Fruit fly (Drosophila melanogaster) whole organism, embryonic: ENCODE measurements around the gene CG9626.

Experiments used
- Atf-2 ChIP-seq: fragments of 200-800 bp; sonication (Bioruptor generic); optimal IDR thresholded peaks from 2 replicates; lab custom pipeline; 2016; ENCODE audit warnings: missing biosample characterization, missing genetic modification characterization
- CG11247 ChIP-seq: fragments of 200-800 bp; sonication (Bioruptor generic); IDR thresholded peaks from 2 replicates; pipeline ENCODE4 v1.3.6; 2022; ENCODE audit warnings: missing biosample characterization, missing genetic modification characterization
- CG12391 ChIP-seq: fragments of 200-800 bp; sonication (Bioruptor generic); optimal IDR thresholded peaks from 3 replicates; lab custom pipeline; 2018; ENCODE audit warnings: missing biosample characterization, mild to moderate bottlenecking, missing genetic modification characterization, moderate library complexity
- CG13287 ChIP-seq: fragments of 200-800 bp; sonication (Bioruptor generic); IDR thresholded peaks from 2 replicates; pipeline ENCODE4 v1.3.6; 2022; ENCODE audit warnings: missing biosample characterization, missing genetic modification characterization; ENCODE audit not compliant: partially characterized antibody
- CG14014 ChIP-seq: fragments of 200-800 bp; sonication (Bioruptor generic); IDR thresholded peaks from 2 replicates; pipeline ENCODE4 v1.3.6; 2022; ENCODE audit warnings: missing biosample characterization, missing genetic modification characterization
- CG15479 ChIP-seq: fragments of 200-800 bp; sonication (Bioruptor generic); optimal IDR thresholded peaks from 3 replicates; lab custom pipeline; 2019; ENCODE audit warnings: missing biosample characterization, mild to moderate bottlenecking, missing genetic modification characterization, moderate library complexity
- CG1603 ChIP-seq: fragments of 200-800 bp; sonication (Bioruptor generic); optimal IDR thresholded peaks from 2 replicates; lab custom pipeline; 2019; ENCODE audit warnings: missing biosample characterization, mild to moderate bottlenecking, missing genetic modification characterization, moderate library complexity
- CG17385 ChIP-seq: fragments of 200-800 bp; sonication (Bioruptor generic); optimal IDR thresholded peaks from 3 replicates; lab custom pipeline; 2018; ENCODE audit warnings: missing biosample characterization, mild to moderate bottlenecking, missing genetic modification characterization
- CG17612 ChIP-seq: fragments of 200-800 bp; sonication (Bioruptor generic); IDR thresholded peaks from 2 replicates; pipeline ENCODE4 v1.3.6; 2022; ENCODE audit warnings: missing biosample characterization, missing genetic modification characterization
- CG18262 ChIP-seq: fragments of 200-800 bp; optimal IDR thresholded peaks from 3 replicates; lab custom pipeline; 2019; ENCODE audit warnings: missing biosample characterization, mild to moderate bottlenecking, missing genetic modification characterization, moderate library complexity
- CG2120 ChIP-seq: fragments of 200-800 bp; sonication (Bioruptor generic); optimal IDR thresholded peaks from 3 replicates; lab custom pipeline; 2016; ENCODE audit warnings: missing biosample characterization, missing genetic modification characterization
- CG2678 ChIP-seq: fragments of 200-800 bp; sonication (Bioruptor generic); optimal IDR thresholded peaks from 3 replicates; lab custom pipeline; 2019; ENCODE audit warnings: missing biosample characterization, mild to moderate bottlenecking, missing genetic modification characterization, moderate library complexity
- CG34376 ChIP-seq: fragments of 200-800 bp; sonication (Bioruptor generic); optimal IDR thresholded peaks from 2 replicates; lab custom pipeline; 2018; ENCODE audit warnings: missing biosample characterization, mild to moderate bottlenecking, missing genetic modification characterization
- CG34422 ChIP-seq: fragments of 200-800 bp; sonication (Bioruptor generic); IDR thresholded peaks from 3 replicates; pipeline ENCODE4 v1.3.6; 2022; ENCODE audit warnings: missing biosample characterization, missing genetic modification characterization
- CG42726 ChIP-seq: fragments of 200-800 bp; sonication (Bioruptor generic); IDR thresholded peaks from 2 replicates; pipeline ENCODE4 v1.3.6; 2022; ENCODE audit warnings: missing biosample characterization, missing genetic modification characterization; ENCODE audit not compliant: partially characterized antibody
- CG7839 ChIP-seq: fragments of 200-800 bp; sonication (Bioruptor generic); optimal IDR thresholded peaks from 3 replicates; lab custom pipeline; 2018; ENCODE audit warnings: missing biosample characterization, mild to moderate bottlenecking, missing genetic modification characterization, moderate library complexity
- CG7987 ChIP-seq: fragments of 200-800 bp; sonication (Bioruptor generic); optimal IDR thresholded peaks from 2 replicates; lab custom pipeline; 2018; ENCODE audit warnings: missing biosample characterization, mild to moderate bottlenecking, missing genetic modification characterization, moderate library complexity
- CG8281 ChIP-seq: fragments of 200-800 bp; sonication (Bioruptor generic); optimal IDR thresholded peaks from 2 replicates; lab custom pipeline; 2018; ENCODE audit warnings: missing biosample characterization, mild to moderate bottlenecking, missing genetic modification characterization, moderate library complexity
- D19A ChIP-seq: fragments of 200-800 bp; optimal IDR thresholded peaks from 3 replicates; lab custom pipeline; 2019; ENCODE audit warnings: missing biosample characterization, mild to moderate bottlenecking, missing genetic modification characterization, moderate library complexity
- Ets65A ChIP-seq: fragments of 200-800 bp; sonication (Bioruptor generic); peaks from one replicate; lab custom pipeline; 2016; ENCODE audit warnings: missing biosample characterization, missing genetic modification characterization
- Fer3 ChIP-seq: fragments of 200-800 bp; sonication (Bioruptor generic); optimal IDR thresholded peaks from 2 replicates; lab custom pipeline; 2018; ENCODE audit warnings: missing biosample characterization, mild to moderate bottlenecking, missing genetic modification characterization, moderate library complexity
- HmgZ ChIP-seq: fragments of 200-800 bp; sonication (Bioruptor generic); optimal IDR thresholded peaks from 2 replicates; lab custom pipeline; 2018; ENCODE audit warnings: missing biosample characterization, mild to moderate bottlenecking, missing genetic modification characterization
- MBD-R2 ChIP-seq: fragments of 200-800 bp; sonication (Bioruptor generic); IDR thresholded peaks from 2 replicates; pipeline ENCODE4 v1.3.6; 2022; ENCODE audit warnings: missing biosample characterization, missing genetic modification characterization
- Med ChIP-seq: fragments of 200-800 bp; sonication (Bioruptor generic); peaks from one replicate; lab custom pipeline; 2016; ENCODE audit warnings: missing biosample characterization, missing genetic modification characterization, mild to moderate bottlenecking, inconsistent platforms, moderate library complexity
- NFAT ChIP-seq: fragments of 200-800 bp; sonication (Bioruptor generic); IDR thresholded peaks from 2 replicates; pipeline ENCODE4 v1.3.6; 2022; ENCODE audit warnings: missing biosample characterization, missing genetic modification characterization
- Pdp1 ChIP-seq, 2 experiments: fragments of 200-800 bp; sonication (Bioruptor generic); optimal IDR thresholded peaks; 3 replicates each; lab custom pipeline; 2016; ENCODE audit warnings: missing biosample characterization in 2 of 2, missing genetic modification characterization in 2 of 2, mild to moderate bottlenecking in 1 of 2, moderate library complexity in 1 of 2
- Sin3A ChIP-seq: fragments of >200 bp; optimal IDR thresholded peaks from 2 replicates; lab custom pipeline; 2018
- Xbp1 ChIP-seq: fragments of 200-800 bp; sonication (Bioruptor generic); optimal IDR thresholded peaks from 3 replicates; lab custom pipeline; 2016; ENCODE audit warnings: missing biosample characterization, mild to moderate bottlenecking, missing genetic modification characterization
- al ChIP-seq: fragments of 200-800 bp; sonication (Bioruptor generic); IDR thresholded peaks from 2 replicates; pipeline ENCODE4 v1.3.6; 2022; ENCODE audit warnings: missing biosample characterization, missing genetic modification characterization
- bigmax ChIP-seq: fragments of 200-800 bp; sonication (Bioruptor generic); optimal IDR thresholded peaks from 2 replicates; lab custom pipeline; 2018; ENCODE audit warnings: missing biosample characterization, mild to moderate bottlenecking, missing genetic modification characterization
- cas ChIP-seq: fragments of 200-800 bp; sonication (Bioruptor generic); IDR thresholded peaks from 2 replicates; pipeline ENCODE4 v1.3.6; 2022; ENCODE audit warnings: missing biosample characterization, missing genetic modification characterization
- gce ChIP-seq: fragments of 200-800 bp; sonication (Bioruptor generic); IDR thresholded peaks from 3 replicates; pipeline ENCODE4 v1.3.6; 2022; ENCODE audit warnings: missing biosample characterization, missing genetic modification characterization
- grau ChIP-seq: fragments of 200-800 bp; optimal IDR thresholded peaks from 3 replicates; lab custom pipeline; 2019; ENCODE audit warnings: missing biosample characterization, mild to moderate bottlenecking, missing genetic modification characterization, moderate library complexity
- hkb ChIP-seq, 2 experiments: fragments of 200-800 bp in 1 of 2; fragments of >200 bp in 1 of 2; sonication (Bioruptor generic) in 1 of 2; IDR thresholded peaks in 1 of 2; optimal IDR thresholded peaks in 1 of 2; 2 replicates each; pipeline versions ENCODE4 v1.3.6 to Lab custom; 2017 to 2022; ENCODE audit warnings: missing biosample characterization in 1 of 2, missing genetic modification characterization in 1 of 2
- jigr1 ChIP-seq: fragments of 200-800 bp; sonication (Bioruptor generic); IDR thresholded peaks from 3 replicates; pipeline ENCODE4 v1.3.6; 2022; ENCODE audit warnings: missing biosample characterization, missing genetic modification characterization
- nom ChIP-seq: fragments of 200-800 bp; sonication (Bioruptor generic); optimal IDR thresholded peaks from 2 replicates; lab custom pipeline; 2017; ENCODE audit warnings: missing biosample characterization, missing genetic modification characterization, mild to moderate bottlenecking, moderate library complexity, missing genetic modification reagents
- peb ChIP-seq: fragments of 200-800 bp; sonication (Bioruptor generic); IDR thresholded peaks from 2 replicates; pipeline ENCODE4 v1.3.6; 2022; ENCODE audit warnings: missing biosample characterization, missing genetic modification characterization
- pzg ChIP-seq: fragments of 200-800 bp; sonication (Bioruptor generic); optimal IDR thresholded peaks from 3 replicates; lab custom pipeline; 2018; ENCODE audit warnings: missing biosample characterization, mild to moderate bottlenecking, missing genetic modification characterization, moderate library complexity
- row ChIP-seq: fragments of 200-800 bp; sonication (Bioruptor generic); IDR thresholded peaks from 3 replicates; pipeline ENCODE4 v1.3.6; 2022; ENCODE audit warnings: missing biosample characterization, missing genetic modification characterization
- slbo ChIP-seq: fragments of 200-800 bp; sonication (Bioruptor generic); IDR thresholded peaks from 2 replicates; pipeline ENCODE4 v1.3.6; 2022; ENCODE audit warnings: missing biosample characterization, missing genetic modification characterization
- slp2 ChIP-seq: fragments of 200-800 bp; sonication (Bioruptor generic); optimal IDR thresholded peaks from 2 replicates; lab custom pipeline; 2016; ENCODE audit warnings: missing biosample characterization, missing genetic modification characterization
- sna ChIP-seq: fragments of 200-800 bp; sonication (Bioruptor generic); IDR thresholded peaks from 2 replicates; pipeline ENCODE4 v1.3.6; 2022; ENCODE audit warnings: missing biosample characterization, missing genetic modification characterization; ENCODE audit not compliant: partially characterized antibody
- so ChIP-seq: fragments of 200-800 bp; sonication (Bioruptor generic); IDR thresholded peaks from 3 replicates; pipeline ENCODE4 v1.3.6; 2022; ENCODE audit warnings: missing biosample characterization, missing genetic modification characterization
- sob ChIP-seq: fragments of 200-800 bp; sonication (Bioruptor generic); IDR thresholded peaks from 2 replicates; pipeline ENCODE4 v1.3.6; 2022; ENCODE audit warnings: missing biosample characterization, missing genetic modification characterization
- sug ChIP-seq: fragments of 200-800 bp; optimal IDR thresholded peaks from 2 replicates; lab custom pipeline; 2019; ENCODE audit warnings: missing biosample characterization, mild to moderate bottlenecking, missing genetic modification characterization, moderate library complexity
- tll ChIP-seq, 2 experiments: fragments of 200-800 bp in 1 of 2; fragments of >200 bp in 1 of 2; sonication (Bioruptor generic) in 1 of 2; optimal IDR thresholded peaks; 2 replicates each; lab custom pipeline; 2017 to 2019; ENCODE audit warnings: missing biosample characterization in 2 of 2, missing genetic modification characterization in 2 of 2, mild to moderate bottlenecking in 1 of 2, moderate library complexity in 1 of 2
- z ChIP-seq: fragments of 200-800 bp; sonication (Bioruptor generic); IDR thresholded peaks from 3 replicates; pipeline ENCODE4 v1.3.6; 2022; ENCODE audit warnings: missing biosample characterization, missing genetic modification characterization
- zen ChIP-seq: fragments of 200-800 bp; sonication (Bioruptor generic); optimal IDR thresholded peaks from 3 replicates; lab custom pipeline; 2018; ENCODE audit warnings: missing biosample characterization, mild to moderate bottlenecking, missing genetic modification characterization, moderate library complexity

CG9626 gene

DNA sequence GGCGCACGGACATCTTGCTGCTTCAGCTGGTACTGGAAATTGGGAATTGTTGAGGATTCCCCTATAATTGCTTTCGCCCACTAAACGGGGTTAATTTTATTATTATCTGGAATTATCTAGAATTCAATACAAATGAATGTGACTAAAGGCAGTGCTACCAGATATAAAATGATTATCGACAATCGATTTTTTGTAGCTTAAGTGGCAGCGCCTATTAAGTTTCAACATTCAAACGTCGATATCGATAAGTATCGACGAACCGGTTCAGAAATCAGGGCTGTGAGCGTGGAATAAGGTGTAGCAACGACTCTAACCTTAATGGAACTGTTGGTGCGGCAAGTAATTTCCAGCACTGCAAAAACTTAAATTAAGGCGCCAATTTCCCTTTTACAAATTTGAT lies 4.3 kb upstream of the CG9626 start, which contains the start of gene Sgt1 (continued):
- no peak for TF ChIP-seq CG8281 (tag; lab: Kevin White, UChicago)

DNA sequence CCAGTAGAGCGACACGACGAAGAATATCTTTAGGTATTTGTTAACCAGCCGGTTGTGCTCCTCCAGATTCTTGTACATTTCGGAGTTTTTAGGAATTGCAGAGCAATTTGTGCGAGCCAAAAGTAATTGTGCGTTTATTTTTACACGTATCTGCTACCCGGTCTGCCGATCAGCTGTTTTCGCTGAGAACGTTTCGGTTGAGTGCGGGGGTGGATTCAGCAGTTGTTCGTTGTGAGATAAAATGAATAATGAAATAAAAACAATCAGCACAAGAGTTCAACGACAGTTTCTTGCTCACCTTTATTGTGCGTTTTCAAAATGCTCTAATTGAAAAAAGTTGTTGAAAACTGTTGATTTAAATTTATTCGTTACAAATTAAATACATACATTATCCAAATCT lies 3.1 kb upstream of the CG9626 start, which contains the start of gene nac:
TSS of gene nac (minus strand) at position 176 of the 400 bp plus-strand sequence.
- TF ChIP-seq hkb (optimal IDR thresholded peaks at IDR 0.05; lab: Kevin White, UChicago) (peak; percentile 97), hkb (GFP tag; IDR thresholded peaks at IDR 0.05; lab: Robert Waterston, UW) (no peak), CG11247 (peak; percentile 38; the same call in 1 of the 2 replicates), gce (GFP tag; lab: Robert Waterston, UW) (no peak), row (GFP tag; lab: Robert Waterston, UW) (peak; percentile 94), zen (peak; percentile 33), Atf-2 (GFP tag; lab: Kevin White, UChicago) (no peak), HmgZ (peak; percentile 41), Fer3 (tag; lab: Kevin White, UChicago) (peak; percentile 3), sna (GFP tag; lab: Robert Waterston, UW) (0 out of 2 replicates have a peak, but pooled peaks have one; percentile 16), NFAT (GFP tag; lab: Robert Waterston, UW) (peak; percentile 37), bigmax (GFP tag; lab: Kevin White, UChicago) (no peak), CG34376 (GFP tag; lab: Kevin White, UChicago) (peak; percentile 65), tll (GFP tag; optimal IDR thresholded peaks at IDR 0.05; lab: Kevin White, UChicago) (no peak), CG2120 (peak; percentile 34), CG7839 (tag; lab: Kevin White, UChicago) (peak; percentile 5), nom (GFP tag; lab: Kevin White, UChicago) (peak; percentile 6), pzg (peak; percentile 9), CG7987 (GFP tag; lab: Kevin White, UChicago) (peak; percentile 12), so (GFP tag; lab: Robert Waterston, UW) (0 out of 3 replicates have a peak, but pooled peaks have one; percentile 12), Ets65A (peak; percentile 11), grau (tag; lab: Kevin White, UChicago) (peak; percentile 31), CG14014 (GFP tag; lab: Robert Waterston, UW) (peak; percentile 34; the same call in 1 of the 2 replicates), CG17612 (GFP tag; lab: Robert Waterston, UW) (no peak), CG17385 (GFP tag; lab: Kevin White, UChicago) (peak; percentile 12), jigr1 (GFP tag; lab: Robert Waterston, UW) (no peak), CG34422 (GFP tag; lab: Robert Waterston, UW) (peak; percentile 61; the same call in 2 of the 3 replicates), CG15479 (GFP tag; lab: Kevin White, UChicago) (peak; percentile 19), CG1603 (tag; lab: Kevin White, UChicago) (peak; percentile 9), CG18262 (tag; lab: Kevin White, UChicago) (peak; percentile 11), D19A (tag; lab: Kevin White, UChicago) (peak; percentile 3), peb (GFP tag; lab: Robert Waterston, UW) (no peak), Pdp1 (GFP tag; optimal IDR thresholded peaks at IDR 0.05; lab: Kevin White, UChicago) (peak in 1 of 2 experiments; percentile 21), Med (peak; percentile 79), sob (0 out of 2 replicates have a peak, but pooled peaks have one; percentile 14), MBD-R2 (GFP tag; lab: Robert Waterston, UW) (peak; percentile 79), slp2 (GFP tag; lab: Kevin White, UChicago) (no peak), z (GFP tag; lab: Robert Waterston, UW) (peak; percentile 78), CG12391 (tag; lab: Kevin White, UChicago) (peak; percentile 17), al (GFP tag; lab: Robert Waterston, UW) (no peak), CG13287 (GFP tag; lab: Robert Waterston, UW) (peak; percentile 35), cas (GFP tag; lab: Robert Waterston, UW) (no peak), sug (tag; lab: Kevin White, UChicago) (peak; percentile 9), slbo (GFP tag; lab: Robert Waterston, UW) (peak; percentile 46; the same call in 1 of the 2 replicates), CG2678 (tag; lab: Kevin White, UChicago) (no peak), Xbp1 (GFP tag; lab: Kevin White, UChicago) (peak; percentile 28), CG42726 (GFP tag; lab: Robert Waterston, UW) (no peak), Sin3A (lab: Kevin White, UChicago) (no peak)
